Worm (Caenorhabditis elegans) whole organism, dauer: ENCODE results near the gene bra-2.

Source experiments
- unc-62 ChIP-seq: sonication (generic microtip); optimal IDR thresholded peaks from 2 replicates; lab custom pipeline; 2017; ENCODE audit warnings: missing biosample characterization, missing genetic modification reagents, missing genetic modification characterization

bra-2 gene

DNA sequence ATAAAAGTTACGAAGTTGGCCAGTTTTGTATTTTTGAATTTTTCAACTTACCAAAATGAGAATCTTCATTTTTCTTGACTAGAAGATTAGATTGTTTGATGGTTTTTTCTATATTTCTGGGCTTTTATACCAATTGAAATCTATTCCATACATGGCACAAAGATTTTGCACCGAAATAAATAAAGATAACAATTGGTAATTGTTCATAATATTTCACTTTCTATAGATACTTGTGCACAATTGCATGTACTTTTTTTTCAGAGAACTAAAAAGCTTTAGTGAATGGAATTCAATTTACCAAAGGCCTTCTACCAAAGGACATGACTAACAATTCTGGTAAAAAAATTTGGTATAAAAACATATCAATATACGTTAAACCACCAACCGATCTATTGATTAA is 43.5 kb downstream of the bra-2 start, which contains the start of the genes T12B5.15 and T12B5.14:
TSS of gene T12B5.15 (minus strand) at position 101 of the 400 bp plus-strand sequence.
TSS of gene T12B5.14 (plus strand) at position 321 of the 400 bp plus-strand sequence.
- no peak for TF ChIP-seq unc-62 (GFP tag; lab: Kevin White, UChicago)

DNA sequence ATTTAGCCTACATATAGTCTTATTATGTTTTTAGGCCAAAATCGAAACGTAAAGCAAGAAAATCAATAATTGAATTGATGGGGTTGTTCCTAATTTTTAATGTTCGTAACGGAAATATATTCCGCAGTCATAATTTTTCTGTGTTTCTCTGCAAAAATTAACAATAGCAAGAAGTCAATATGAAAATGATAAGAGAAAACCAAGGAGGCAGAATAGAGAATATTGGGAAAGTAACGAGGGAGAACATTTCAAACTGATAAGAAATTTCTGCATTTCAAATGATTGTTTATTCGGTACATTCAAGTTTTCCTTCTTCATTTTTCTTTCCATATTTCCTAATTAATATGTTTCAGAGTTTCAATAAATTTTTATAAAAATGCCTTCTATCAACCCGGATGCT is 44.9 kb downstream of the bra-2 start, which contains the start of gene fbxa-54:
TSS of gene fbxa-54 (plus strand) at position 354 of the 400 bp plus-strand sequence.
- TF ChIP-seq unc-62 (GFP tag; lab: Kevin White, UChicago), result no peak
